Worm (Caenorhabditis elegans) whole organism, late embryonic: ENCODE measurements around the gene C29F9.8.

Source experiments
- lim-6 ChIP-seq: sonication (generic microtip); optimal IDR thresholded peaks from 2 replicates; lab custom pipeline; 2016; ENCODE audit warnings: missing genetic modification characterization, missing compliant biosample characterization
- pha-4 ChIP-seq: fragments of 150-350 bp; optimal IDR thresholded peaks from 2 replicates; lab custom pipeline; 2018; ENCODE audit warnings: missing biosample characterization, missing genetic modification reagents, missing genetic modification characterization
- pqm-1 ChIP-seq: sonication (generic microtip); optimal IDR thresholded peaks from 2 replicates; lab custom pipeline; 2016; ENCODE audit warnings: missing genetic modification characterization, missing compliant biosample characterization
- tbx-2 ChIP-seq: sonication (generic microtip); optimal IDR thresholded peaks from 2 replicates; lab custom pipeline; 2016; ENCODE audit warnings: missing genetic modification characterization, missing compliant biosample characterization

DNA sequence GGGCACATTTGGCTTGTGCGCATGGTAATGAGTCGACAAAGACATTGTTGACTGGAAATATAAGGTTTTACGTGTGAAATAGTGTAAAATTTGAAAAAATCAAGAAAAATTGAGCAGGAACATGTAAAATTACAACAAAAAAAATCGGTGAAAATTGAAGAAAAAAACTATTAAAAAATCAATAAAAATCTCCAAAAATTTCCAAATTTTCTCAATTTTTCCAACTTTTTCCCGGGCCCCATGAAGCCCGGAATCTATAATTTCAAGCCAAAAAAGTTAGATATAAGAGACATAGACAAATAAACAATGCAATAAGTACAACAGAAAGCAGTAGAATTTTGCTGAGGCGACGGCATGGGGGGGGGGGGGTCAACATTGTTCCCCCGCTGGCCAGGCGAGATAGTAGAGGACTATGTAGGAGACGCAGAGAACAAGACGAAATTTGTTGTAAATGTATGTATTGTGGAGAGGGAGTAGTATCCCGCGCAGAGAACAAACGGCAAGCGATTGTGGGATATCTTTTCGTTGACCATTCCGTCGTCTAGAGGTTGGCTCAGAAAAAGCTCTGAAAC is 2.1 kb downstream of the C29F9.8 start, which contains the start of gene pat-4:
- TF ChIP-seq pqm-1 (tag; lab: Kevin White, UChicago): no peak
- TF ChIP-seq tbx-2 (tag; lab: Kevin White, UChicago): peak; percentile 51
- TF ChIP-seq pha-4 (tag; lab: Kevin White, UChicago): no peak
- TF ChIP-seq lim-6 (tag; lab: Kevin White, UChicago): no peak
